Worm (Caenorhabditis elegans): ENCODE results near the gene perm-1.

ce11 chrII:7884898-7885297, 4.3 kb downstream of the perm-1 start:
- TF ChIP-seq efl-1 (optimal IDR thresholded peaks at IDR 0.05), result peak; percentile 2 to 3
- TF ChIP-seq efl-1 (GFP tag; optimal IDR thresholded peaks at IDR 0.05 in 1 of 2), result no peak
- TF ChIP-seq ztf-11 (tag; optimal IDR thresholded peaks at IDR 0.05), result no peak
- TF ChIP-seq tlp-1 (tag; optimal IDR thresholded peaks at IDR 0.05), result no peak
- TF ChIP-seq unc-98 (GFP tag; IDR thresholded peaks at IDR 0.05), result no peak
- TF ChIP-seq egl-27 (tag; optimal IDR thresholded peaks at IDR 0.05), result no peak
- no peak for TF ChIP-seq nhr-12 (tag; optimal IDR thresholded peaks at IDR 0.05)

Measured in whole organism, L1 larva.